Worm (Caenorhabditis elegans): ENCODE results near the gene F48E3.2.

- TF ChIP-seq nhr-129 (tag; optimal IDR thresholded peaks at IDR 0.05): no peak
- TF ChIP-seq sma-9 (GFP tag; optimal IDR thresholded peaks at IDR 0.05): no peak
- TF ChIP-seq sma-9 (tag; optimal IDR thresholded peaks at IDR 0.05): no peak
- no peak for TF ChIP-seq elt-1 (tag; optimal IDR thresholded peaks at IDR 0.05)
- no peak for TF ChIP-seq ceh-82 (tag; optimal IDR thresholded peaks at IDR 0.05)
- TF ChIP-seq nhr-11 (tag; optimal IDR thresholded peaks at IDR 0.05): no peak
- TF ChIP-seq ZK546.5 (tag; optimal IDR thresholded peaks at IDR 0.05): no peak
- TF ChIP-seq F13H6.1 (tag; optimal IDR thresholded peaks at IDR 0.05): no peak
- TF ChIP-seq skn-1 (tag; optimal IDR thresholded peaks at IDR 0.05): no peak
- TF ChIP-seq alr-1 (tag; optimal IDR thresholded peaks at IDR 0.05): no peak
Measured at ce11 chrX:7447340-7447739, 45.6 kb downstream of the F48E3.2 start.
